Worm (Caenorhabditis elegans) whole organism, L3 larva: ENCODE results near the gene pat-9.

ENCODE experiments used
- R02D3.7 ChIP-seq: fragments of 150-350 bp; optimal IDR thresholded peaks from 2 replicates; lab custom pipeline; 2014; ENCODE audit warnings: missing biosample characterization, missing genetic modification characterization
- aly-2 ChIP-seq: fragments of 150-350 bp; optimal IDR thresholded peaks from 2 replicates; lab custom pipeline; 2014; ENCODE audit warnings: missing biosample characterization, missing genetic modification characterization
- ama-1 ChIP-seq: fragments of 150-350 bp; optimal IDR thresholded peaks from 2 replicates; lab custom pipeline; 2018
- ceh-16 ChIP-seq: sonication (generic microtip); optimal IDR thresholded peaks from 2 replicates; lab custom pipeline; 2017; ENCODE audit warnings: missing biosample characterization, missing genetic modification characterization
- ceh-82 ChIP-seq: fragments of 150-350 bp; optimal IDR thresholded peaks from 2 replicates; lab custom pipeline; 2014; ENCODE audit warnings: missing biosample characterization, missing genetic modification characterization
- ceh-9 ChIP-seq: sonication (generic microtip); optimal IDR thresholded peaks from 2 replicates; lab custom pipeline; 2018; ENCODE audit warnings: missing biosample characterization, missing genetic modification characterization
- egl-5 ChIP-seq: fragments of 150-350 bp; optimal IDR thresholded peaks from 2 replicates; lab custom pipeline; 2017; ENCODE audit warnings: missing biosample characterization, missing genetic modification reagents, missing genetic modification characterization, inconsistent platforms
- elt-2 ChIP-seq: sonication (generic microtip); optimal IDR thresholded peaks from 2 replicates; lab custom pipeline; 2016; ENCODE audit warnings: missing genetic modification reagents, mild to moderate bottlenecking, missing genetic modification characterization, missing compliant biosample characterization
- elt-3 ChIP-seq, 3 experiments: fragments of 150-350 bp in 1 of 3; sonication (generic microtip) in 2 of 3; optimal IDR thresholded peaks; 2 replicates in 2 of 3; 4 replicates in 1 of 3; lab custom pipeline; 2014 to 2017; ENCODE audit warnings: missing biosample characterization in 3 of 3, missing genetic modification characterization in 3 of 3
- eor-1 ChIP-seq, 2 experiments: fragments of 150-350 bp; optimal IDR thresholded peaks; 2 replicates each; lab custom pipeline; 2014 to 2018; ENCODE audit warnings: missing biosample characterization in 2 of 2, missing genetic modification characterization in 2 of 2
- fkh-10 ChIP-seq: sonication (generic microtip); optimal IDR thresholded peaks from 2 replicates; lab custom pipeline; 2017; ENCODE audit warnings: missing biosample characterization, missing genetic modification reagents, missing genetic modification characterization
- fkh-2 ChIP-seq: fragments of 150-350 bp; optimal IDR thresholded peaks from 2 replicates; lab custom pipeline; 2014; ENCODE audit warnings: missing biosample characterization, missing genetic modification reagents, missing genetic modification characterization
- fos-1 ChIP-seq: fragments of 150-350 bp; optimal IDR thresholded peaks from 2 replicates; lab custom pipeline; 2014; ENCODE audit warnings: missing biosample characterization, missing genetic modification characterization
- hmg-11 ChIP-seq: sonication (generic microtip); optimal IDR thresholded peaks from 2 replicates; lab custom pipeline; 2016; ENCODE audit warnings: missing genetic modification characterization, missing compliant biosample characterization
- jun-1 ChIP-seq: fragments of 150-350 bp; optimal IDR thresholded peaks from 2 replicates; lab custom pipeline; 2014; ENCODE audit warnings: missing biosample characterization, missing genetic modification reagents, missing genetic modification characterization
- lin-15B ChIP-seq: fragments of 150-350 bp; optimal IDR thresholded peaks from 2 replicates; lab custom pipeline; 2014; ENCODE audit warnings: missing biosample characterization, missing genetic modification characterization
- lin-39 ChIP-seq: fragments of 150-350 bp; optimal IDR thresholded peaks from 2 replicates; lab custom pipeline; 2018; ENCODE audit warnings: missing biosample characterization, missing genetic modification reagents, missing genetic modification characterization
- mml-1 ChIP-seq: fragments of 150-350 bp; sonication (generic microtip); optimal IDR thresholded peaks from 3 replicates; lab custom pipeline; 2014; ENCODE audit warnings: missing biosample characterization, missing genetic modification characterization
- nfya-1 ChIP-seq: sonication (generic microtip); optimal IDR thresholded peaks from 2 replicates; lab custom pipeline; 2017; ENCODE audit warnings: missing genetic modification characterization, mild to moderate bottlenecking, missing compliant biosample characterization, antibody characterized with exemption, moderate library complexity; ENCODE audit not compliant: insufficient read depth
- nhr-11 ChIP-seq: fragments of 150-350 bp; optimal IDR thresholded peaks from 2 replicates; lab custom pipeline; 2014; ENCODE audit warnings: missing biosample characterization, missing genetic modification characterization
- nhr-12 ChIP-seq: fragments of 150-350 bp; optimal IDR thresholded peaks from 2 replicates; lab custom pipeline; 2014; ENCODE audit warnings: missing biosample characterization, missing genetic modification characterization
- nhr-237 ChIP-seq: fragments of 150-350 bp; optimal IDR thresholded peaks from 2 replicates; lab custom pipeline; 2014; ENCODE audit warnings: missing biosample characterization, missing genetic modification characterization
- nhr-25 ChIP-seq: sonication (generic microtip); optimal IDR thresholded peaks from 2 replicates; lab custom pipeline; 2017; ENCODE audit warnings: missing biosample characterization, missing genetic modification characterization
- nhr-28 ChIP-seq: fragments of 150-350 bp; optimal IDR thresholded peaks from 2 replicates; lab custom pipeline; 2014; ENCODE audit warnings: missing biosample characterization, missing genetic modification characterization
- nhr-43 ChIP-seq: sonication (generic microtip); optimal IDR thresholded peaks from 2 replicates; lab custom pipeline; 2016; ENCODE audit warnings: mild to moderate bottlenecking, missing genetic modification characterization, missing compliant biosample characterization; ENCODE audit not compliant: poor library complexity, severe bottlenecking
- nhr-67 ChIP-seq: fragments of 150-350 bp; optimal IDR thresholded peaks from 2 replicates; lab custom pipeline; 2014; ENCODE audit warnings: missing biosample characterization, missing genetic modification characterization
- nhr-76 ChIP-seq: fragments of 150-350 bp; sonication (generic microtip); optimal IDR thresholded peaks from 5 replicates; lab custom pipeline; 2014; ENCODE audit warnings: missing biosample characterization, missing genetic modification characterization
- nhr-77 ChIP-seq: fragments of 150-350 bp; optimal IDR thresholded peaks from 2 replicates; lab custom pipeline; 2014; ENCODE audit warnings: missing biosample characterization, missing genetic modification characterization
- pha-4 ChIP-seq: fragments of 150-350 bp; optimal IDR thresholded peaks from 2 replicates; lab custom pipeline; 2014; ENCODE audit warnings: missing biosample characterization, missing genetic modification reagents, missing genetic modification characterization
- pqm-1 ChIP-seq: fragments of 150-350 bp; optimal IDR thresholded peaks from 2 replicates; lab custom pipeline; 2017; ENCODE audit warnings: missing biosample characterization, missing genetic modification characterization, inconsistent platforms
- sea-2 ChIP-seq: fragments of 150-350 bp; sonication (generic microtip); optimal IDR thresholded peaks from 4 replicates; lab custom pipeline; 2014; ENCODE audit warnings: missing biosample characterization, missing genetic modification reagents, missing genetic modification characterization
- tbx-2 ChIP-seq: sonication (generic microtip); optimal IDR thresholded peaks from 2 replicates; lab custom pipeline; 2016; ENCODE audit warnings: mild to moderate bottlenecking, missing genetic modification characterization, missing compliant biosample characterization
- unc-39 ChIP-seq: sonication (generic microtip); optimal IDR thresholded peaks from 4 replicates; lab custom pipeline; 2017; ENCODE audit warnings: missing biosample characterization, missing genetic modification characterization
- unc-62 ChIP-seq: fragments of 150-350 bp; sonication (generic microtip); optimal IDR thresholded peaks from 4 replicates; lab custom pipeline; 2014; ENCODE audit warnings: missing biosample characterization, missing genetic modification reagents, missing genetic modification characterization
- zag-1 ChIP-seq: fragments of 150-350 bp; optimal IDR thresholded peaks from 2 replicates; lab custom pipeline; 2014; ENCODE audit warnings: missing biosample characterization, missing genetic modification characterization
- ztf-11 ChIP-seq: fragments of 150-350 bp; optimal IDR thresholded peaks from 2 replicates; lab custom pipeline; 2014; ENCODE audit warnings: missing biosample characterization, missing genetic modification characterization

Gene pat-9

ce11 chrX:16533860-16534259, 2.8 kb upstream of the pat-9 start:
- TF ChIP-seq nhr-237, result no peak
- no peak for TF ChIP-seq sea-2 (GFP tag; lab: Kevin White, UChicago)
- no peak for TF ChIP-seq nhr-25 (tag; lab: Kevin White, UChicago)
- TF ChIP-seq eor-1 (tag; optimal IDR thresholded peaks at IDR 0.05; lab: Kevin White, UChicago), result no peak
- no peak for TF ChIP-seq ztf-11 (tag; lab: Kevin White, UChicago)
- no peak for TF ChIP-seq ceh-9 (tag; lab: Kevin White, UChicago)
- no peak for TF ChIP-seq hmg-11 (tag; lab: Kevin White, UChicago)
- TF ChIP-seq ama-1 (lab: Kevin White, UChicago), result no peak
- TF ChIP-seq nhr-76, result no peak
- no peak for TF ChIP-seq aly-2
- TF ChIP-seq nhr-43 (tag; lab: Kevin White, UChicago), result no peak

- TF ChIP-seq nhr-12 (tag; lab: Kevin White, UChicago) (no peak), unc-62 (peak; percentile 51), lin-39 (peak; percentile 46), nfya-1 (tag; lab: Kevin White, UChicago) (peak; percentile 36), jun-1 (no peak), R02D3.7 (tag; lab: Kevin White, UChicago) (no peak), egl-5 (tag; lab: Kevin White, UChicago) (peak; percentile 61), elt-2 (no peak), nhr-77 (no peak)
Measured at ce11 chrX:16534564-16534963, 2.1 kb upstream of the pat-9 start.

- no peak for TF ChIP-seq nhr-67
- no peak for TF ChIP-seq nhr-43 (tag; lab: Kevin White, UChicago)
- TF ChIP-seq pqm-1, result no peak
- no peak for TF ChIP-seq elt-3 (tag; optimal IDR thresholded peaks at IDR 0.05; lab: Kevin White, UChicago)
- TF ChIP-seq eor-1 (tag; optimal IDR thresholded peaks at IDR 0.05; lab: Kevin White, UChicago), result no peak
- no peak for TF ChIP-seq nhr-25 (tag; lab: Kevin White, UChicago)
- TF ChIP-seq ceh-9 (tag; lab: Kevin White, UChicago), result no peak
- TF ChIP-seq, all 47 proteins: peak for 0
Measured at ce11 chrX:16535192-16535591, 1.5 kb upstream of the pat-9 start.

ce11 chrX:16540374-16540773, 3.7 kb downstream of the pat-9 start, which contains the start of gene osm-1:
osm-1 (plus strand) TSS chrX:16540674.
- TF ChIP-seq ztf-11 (tag; lab: Kevin White, UChicago), result no peak
- TF ChIP-seq jun-1, result no peak
- no peak for TF ChIP-seq lin-39
- TF ChIP-seq nhr-12 (tag; lab: Kevin White, UChicago), result no peak
- no peak for TF ChIP-seq nhr-28 (tag; lab: Kevin White, UChicago)
- TF ChIP-seq ama-1 (lab: Kevin White, UChicago), result no peak
- TF ChIP-seq nhr-11, result no peak
- no peak for TF ChIP-seq fos-1 (tag; lab: Kevin White, UChicago)
- no peak for TF ChIP-seq fkh-2
- TF ChIP-seq mml-1, result no peak
- TF ChIP-seq lin-15B (tag; lab: Kevin White, UChicago), result no peak
- no peak for TF ChIP-seq eor-1 (tag; optimal IDR thresholded peaks at IDR 0.05; lab: Kevin White, UChicago)
- TF ChIP-seq, all 47 proteins: peak for 0

ce11 chrX:16543887-16544286, 7.2 kb downstream of the pat-9 start:
- TF ChIP-seq elt-3 (tag; optimal IDR thresholded peaks at IDR 0.05; lab: Kevin White, UChicago), result no peak
- TF ChIP-seq pha-4 (tag; lab: Kevin White, UChicago), result no peak
- TF ChIP-seq hmg-11 (tag; lab: Kevin White, UChicago), result no peak
- no peak for TF ChIP-seq ceh-82 (tag; lab: Kevin White, UChicago)
- TF ChIP-seq nhr-237, result no peak
- TF ChIP-seq mml-1, result no peak
- no peak for TF ChIP-seq zag-1 (tag; lab: Kevin White, UChicago)
- no peak for TF ChIP-seq R02D3.7 (tag; lab: Kevin White, UChicago)
- TF ChIP-seq tbx-2 (tag; lab: Kevin White, UChicago), result no peak
- no peak for TF ChIP-seq nhr-43 (tag; lab: Kevin White, UChicago)
- TF ChIP-seq fkh-10 (GFP tag; lab: Kevin White, UChicago), result no peak
- no peak for TF ChIP-seq unc-62
- no peak for TF ChIP-seq nfya-1 (tag; lab: Kevin White, UChicago)
- TF ChIP-seq ztf-11 (tag; lab: Kevin White, UChicago), result no peak
- no peak for TF ChIP-seq unc-39 (tag; lab: Kevin White, UChicago)
- TF ChIP-seq ceh-16 (tag; lab: Kevin White, UChicago), result no peak
- no peak for TF ChIP-seq nhr-25 (tag; lab: Kevin White, UChicago)
